Worm (Caenorhabditis elegans) whole organism, L1 larva: ENCODE data around the gene math-40.

Source experiments
- fkh-10 ChIP-seq: sonication (generic microtip); optimal IDR thresholded peaks from 2 replicates; lab custom pipeline; 2017; ENCODE audit warnings: missing biosample characterization, missing genetic modification reagents, missing genetic modification characterization
- hpl-2 ChIP-seq: fragments of 150-350 bp; optimal IDR thresholded peaks from 2 replicates; lab custom pipeline; 2014; ENCODE audit warnings: missing biosample characterization, missing genetic modification reagents, missing genetic modification characterization
- nhr-90 ChIP-seq: sonication (generic microtip); optimal IDR thresholded peaks from 2 replicates; lab custom pipeline; 2016; ENCODE audit warnings: mild to moderate bottlenecking, missing genetic modification characterization, missing compliant biosample characterization; ENCODE audit not compliant: poor library complexity
- sptf-1 ChIP-seq: fragments of 150-350 bp; optimal IDR thresholded peaks from 2 replicates; lab custom pipeline; 2014; ENCODE audit warnings: missing biosample characterization, missing genetic modification characterization
- tlp-1 ChIP-seq: fragments of 150-350 bp; optimal IDR thresholded peaks from 2 replicates; lab custom pipeline; 2014; ENCODE audit warnings: missing biosample characterization, missing genetic modification characterization

- peak; percentile 84 for TF ChIP-seq tlp-1 (tag; lab: Kevin White, UChicago)
- TF ChIP-seq sptf-1 (tag; lab: Kevin White, UChicago), result no peak
- no peak for TF ChIP-seq hpl-2 (GFP tag; lab: Kevin White, UChicago)
- no peak for TF ChIP-seq fkh-10 (GFP tag; lab: Kevin White, UChicago)
- peak; percentile 48 for TF ChIP-seq nhr-90
Observed at ce11 chrII:1851716-1852115, 21.3 kb downstream of the math-40 start.
